Worm (Caenorhabditis elegans): ENCODE measurements around the gene F49H12.3.

- TF ChIP-seq med-1 (GFP tag; optimal IDR thresholded peaks at IDR 0.05; ENCODE audit: insufficient read depth) (no peak), ref-1 (GFP tag; conservative IDR thresholded peaks at IDR 0.05) (no peak), tab-1 (GFP tag; IDR thresholded peaks at IDR 0.05) (no peak), ztf-29 (GFP tag; IDR thresholded peaks at IDR 0.05) (no peak), T22C8.4 (GFP tag; IDR thresholded peaks at IDR 0.05) (no peak), flt-1 (GFP tag; IDR thresholded peaks at IDR 0.05) (no peak)
Observed at ce11 chrX:2050212-2050611, 34.0 kb upstream of the F49H12.3 start.
